Fruit fly (Drosophila melanogaster): ENCODE data around the gene CG4678.

DNA sequence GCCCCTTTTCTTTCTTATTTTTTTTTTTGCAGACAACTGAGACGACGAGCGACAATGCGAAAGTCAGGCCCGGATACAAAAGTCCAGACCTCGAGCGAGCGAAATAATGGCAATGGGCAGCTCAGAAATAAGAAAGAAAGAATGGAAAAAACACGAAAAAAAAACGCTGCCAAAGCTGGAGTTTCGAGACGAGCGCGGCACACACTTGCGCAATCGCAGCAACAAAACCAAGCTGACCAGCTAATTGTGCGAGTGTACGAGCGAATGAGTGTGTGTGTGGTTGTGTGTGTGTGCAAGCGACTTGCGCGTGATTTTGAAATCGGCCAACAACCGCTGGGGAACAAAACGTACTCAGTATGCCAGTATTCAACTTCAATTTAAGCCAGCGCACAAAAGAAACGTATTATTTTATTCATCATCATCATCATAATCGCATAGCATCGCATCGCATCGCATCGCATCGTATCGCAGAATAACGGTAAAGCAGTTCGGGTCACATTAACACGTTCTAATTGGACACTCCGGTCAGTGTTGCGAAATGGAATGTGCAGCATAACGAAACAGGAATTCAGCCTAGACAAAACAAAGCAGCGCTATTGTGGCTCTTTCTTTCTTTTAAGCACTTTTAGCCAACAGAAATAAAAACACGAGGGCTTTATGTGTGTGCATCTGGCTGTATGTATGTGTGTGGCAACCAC is 48.0 kb upstream of the CG4678 start:
- TF ChIP-seq Hr78 (GFP tag; optimal IDR thresholded peaks at IDR 0.05) (no peak), CG9705 (GFP tag; optimal IDR thresholded peaks at IDR 0.05) (no peak), lola (GFP tag; optimal IDR thresholded peaks at IDR 0.05) (no peak), psq (GFP tag; optimal IDR thresholded peaks at IDR 0.05) (peak; percentile 25), brk (GFP tag; optimal IDR thresholded peaks at IDR 0.05) (no peak)

All from whole organism, wandering third instar larva.